Fruit fly (Drosophila melanogaster) whole organism, prepupa: ENCODE measurements around the gene TbCMF46.

Source experiments
- CG7368 ChIP-seq: fragments of 200-800 bp; sonication (Bioruptor generic); optimal IDR thresholded peaks from 3 replicates; lab custom pipeline; 2016; ENCODE audit warnings: missing biosample characterization, missing genetic modification characterization
- CG8319 ChIP-seq: fragments of 200-800 bp; sonication (Bioruptor generic); optimal IDR thresholded peaks from 3 replicates; lab custom pipeline; 2016; ENCODE audit warnings: missing biosample characterization, missing genetic modification characterization
- OdsH ChIP-seq: fragments of 200-800 bp; sonication (Bioruptor generic); optimal IDR thresholded peaks from 3 replicates; lab custom pipeline; 2016; ENCODE audit warnings: missing biosample characterization, missing genetic modification characterization
- fd59A ChIP-seq: fragments of 200-800 bp; sonication (Bioruptor generic); optimal IDR thresholded peaks from 2 replicates; lab custom pipeline; 2017; ENCODE audit warnings: missing biosample characterization, mild to moderate bottlenecking, missing genetic modification characterization, missing genetic modification reagents
- topi ChIP-seq: fragments of 200-800 bp; sonication (Bioruptor generic); optimal IDR thresholded peaks from 3 replicates; lab custom pipeline; 2016; ENCODE audit warnings: missing biosample characterization, missing genetic modification characterization

dm6 chr2L:9948520-9948858, 23.8 kb upstream of the TbCMF46 start:
- no peak for TF ChIP-seq fd59A (GFP tag; lab: Kevin White, UChicago)
- no peak for TF ChIP-seq topi (GFP tag; lab: Kevin White, UChicago)
- TF ChIP-seq OdsH: no peak
- TF ChIP-seq CG7368 (GFP tag; lab: Kevin White, UChicago): no peak
- no peak for TF ChIP-seq CG8319
